Worm (Caenorhabditis elegans) whole organism, mixed stage, embryonic: Measurements from ENCODE around the gene gem-4.

Experiments
- elt-1 ChIP-seq: sonication (generic microtip); optimal IDR thresholded peaks from 2 replicates; lab custom pipeline; 2017; ENCODE audit warnings: missing genetic modification characterization, mild to moderate bottlenecking, missing compliant biosample characterization, antibody characterized with exemption, moderate library complexity, borderline replicate concordance; ENCODE audit not compliant: insufficient read depth
- mep-1 ChIP-seq: fragments of 150-350 bp; optimal IDR thresholded peaks from 2 replicates; lab custom pipeline; 2017; ENCODE audit warnings: missing biosample characterization, missing genetic modification reagents, missing genetic modification characterization, inconsistent platforms
- mls-2 ChIP-seq: sonication (generic microtip); optimal IDR thresholded peaks from 2 replicates; lab custom pipeline; 2016; ENCODE audit warnings: mild to moderate bottlenecking, missing genetic modification characterization, moderate library complexity, missing compliant biosample characterization
- nhr-237 ChIP-seq: fragments of 150-350 bp; optimal IDR thresholded peaks from 2 replicates; lab custom pipeline; 2014; ENCODE audit warnings: missing biosample characterization, missing genetic modification characterization
- pha-4 ChIP-seq: fragments of 150-350 bp; optimal IDR thresholded peaks from 2 replicates; lab custom pipeline; 2018; ENCODE audit warnings: missing biosample characterization, missing genetic modification reagents, missing genetic modification characterization
- sem-2 ChIP-seq: fragments of 200-800 bp; sonication (Bioruptor generic); optimal IDR thresholded peaks from 2 replicates; lab custom pipeline; 2018; ENCODE audit warnings: mild to moderate bottlenecking, missing genetic modification characterization, missing compliant biosample characterization
- snpc-4 ChIP-seq: fragments of 150-350 bp; optimal IDR thresholded peaks from 2 replicates; lab custom pipeline; 2014; ENCODE audit warnings: missing biosample characterization, missing genetic modification characterization
- sptf-1 ChIP-seq: sonication (generic microtip); optimal IDR thresholded peaks from 2 replicates; lab custom pipeline; 2017; ENCODE audit warnings: mild to moderate bottlenecking, missing genetic modification characterization, moderate library complexity, missing compliant biosample characterization
- unc-39 ChIP-seq: fragments of 150-350 bp; optimal IDR thresholded peaks from 2 replicates; lab custom pipeline; 2014; ENCODE audit warnings: missing biosample characterization, missing genetic modification characterization

DNA sequence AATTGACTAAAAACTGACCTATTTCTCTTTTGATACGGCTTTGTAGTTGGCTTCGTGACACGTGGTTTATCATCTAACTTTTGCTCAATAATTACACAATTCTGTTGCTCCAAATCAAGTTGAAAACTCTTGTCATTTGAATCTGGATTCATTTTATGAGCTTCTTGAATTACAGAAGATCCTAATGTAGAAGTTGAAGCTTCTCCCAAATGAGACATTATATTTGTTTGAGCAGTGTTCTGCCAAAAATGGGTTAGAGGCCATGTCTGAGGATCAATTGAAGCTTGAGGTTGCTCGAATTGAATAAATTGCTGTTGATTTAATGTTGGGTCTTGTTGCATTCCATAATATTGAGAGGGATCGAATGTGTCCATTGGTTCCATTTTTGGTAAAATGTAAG, 47.9 kb upstream of the gem-4 start:
- TF ChIP-seq unc-39 (tag; lab: Kevin White, UChicago), result no peak
- no peak for TF ChIP-seq sptf-1 (tag; lab: Kevin White, UChicago)
- no peak for TF ChIP-seq mep-1 (tag; lab: Kevin White, UChicago)
- TF ChIP-seq sem-2 (GFP tag; lab: Kevin White, UChicago), result no peak
- no peak for TF ChIP-seq mls-2 (tag; lab: Kevin White, UChicago)
- no peak for TF ChIP-seq elt-1 (tag; lab: Kevin White, UChicago)
- TF ChIP-seq nhr-237 (tag; lab: Kevin White, UChicago), result no peak
- no peak for TF ChIP-seq pha-4 (tag; lab: Kevin White, UChicago)
- TF ChIP-seq snpc-4 (tag; lab: Kevin White, UChicago), result no peak
